Worm (Caenorhabditis elegans) whole organism, L4/young adult: Measurements from ENCODE around the gene F52H2.15.

ENCODE experiments used
- W03F9.2 ChIP-seq: fragments of 150-350 bp; optimal IDR thresholded peaks from 2 replicates; lab custom pipeline; 2014; ENCODE audit warnings: missing biosample characterization, missing genetic modification characterization
- dao-5 ChIP-seq: sonication (generic microtip); optimal IDR thresholded peaks from 2 replicates; lab custom pipeline; 2016; ENCODE audit warnings: missing genotype, missing genetic modification characterization, moderate library complexity, missing compliant biosample characterization
- him-1 ChIP-seq: sonication (generic microtip); optimal IDR thresholded peaks from 2 replicates; lab custom pipeline; 2016; ENCODE audit warnings: missing genotype, missing genetic modification reagents, missing genetic modification characterization, missing compliant biosample characterization

Gene F52H2.15

DNA sequence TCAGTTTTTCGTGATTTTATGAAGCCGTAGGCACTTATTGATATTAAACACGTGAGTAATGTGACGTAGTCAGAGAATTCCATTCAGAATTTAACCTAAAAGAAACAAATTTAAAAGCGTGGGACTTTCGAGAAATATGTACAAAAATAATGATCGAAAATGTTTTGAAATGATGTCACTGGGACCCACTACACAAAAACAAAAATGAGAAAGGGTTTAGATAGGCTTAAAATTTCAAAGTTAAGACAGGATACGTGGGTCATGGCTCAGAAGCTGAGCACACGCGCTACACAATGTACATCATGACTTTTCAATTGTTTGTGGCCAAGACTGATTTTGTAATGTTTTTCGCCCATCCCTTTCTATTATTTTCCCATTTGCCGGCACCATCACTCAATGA lies 16.3 kb upstream of the F52H2.15 start, which contains the start of gene smvt-1:
smvt-1 (minus strand) TSS at position 101 of the 400 bp plus-strand sequence.
- TF ChIP-seq W03F9.2 (no peak), dao-5 (tag; lab: Kevin White, UChicago) (no peak), him-1 (no peak)

ce11 chrX:2549322-2549721 lies 15.8 kb upstream of the F52H2.15 start:
- peak; percentile 52 for TF ChIP-seq dao-5 (tag; lab: Kevin White, UChicago)
- peak; percentile 7 for TF ChIP-seq W03F9.2
- TF ChIP-seq him-1: peak; percentile 69

- TF ChIP-seq W03F9.2 (no peak), him-1 (no peak), dao-5 (tag; lab: Kevin White, UChicago) (no peak)
Measured at ce11 chrX:2550665-2551064, 14.5 kb upstream of the F52H2.15 start.

DNA sequence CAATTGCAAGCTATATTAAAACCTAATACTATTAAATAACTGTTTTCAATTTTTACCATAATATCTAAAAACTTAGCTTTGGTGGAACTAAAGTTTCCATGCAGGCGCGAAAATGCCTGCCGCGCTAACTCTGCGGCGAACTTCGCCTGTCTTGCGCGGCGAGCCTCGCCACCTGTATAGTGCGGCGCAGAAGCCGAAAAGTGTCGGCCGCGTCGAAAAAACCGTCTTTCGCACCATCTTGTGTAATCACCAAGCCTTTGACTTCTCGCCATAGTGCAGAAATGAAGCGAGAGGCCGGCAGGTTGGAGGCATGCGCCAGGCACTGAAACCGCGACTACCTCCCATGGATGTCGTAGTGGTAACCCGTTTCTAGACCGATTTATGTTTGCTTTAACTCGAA lies 13.7 kb upstream of the F52H2.15 start:
- TF ChIP-seq dao-5 (tag; lab: Kevin White, UChicago) (no peak), W03F9.2 (no peak), him-1 (no peak)

ce11 chrX:2552210-2552674 lies 12.9 kb upstream of the F52H2.15 start, which contains the start of gene aat-3:
Gene aat-3, plus strand, starts transcription at chrX:2552260.
- TF ChIP-seq W03F9.2 (no peak), him-1 (no peak), dao-5 (tag; lab: Kevin White, UChicago) (no peak)

DNA sequence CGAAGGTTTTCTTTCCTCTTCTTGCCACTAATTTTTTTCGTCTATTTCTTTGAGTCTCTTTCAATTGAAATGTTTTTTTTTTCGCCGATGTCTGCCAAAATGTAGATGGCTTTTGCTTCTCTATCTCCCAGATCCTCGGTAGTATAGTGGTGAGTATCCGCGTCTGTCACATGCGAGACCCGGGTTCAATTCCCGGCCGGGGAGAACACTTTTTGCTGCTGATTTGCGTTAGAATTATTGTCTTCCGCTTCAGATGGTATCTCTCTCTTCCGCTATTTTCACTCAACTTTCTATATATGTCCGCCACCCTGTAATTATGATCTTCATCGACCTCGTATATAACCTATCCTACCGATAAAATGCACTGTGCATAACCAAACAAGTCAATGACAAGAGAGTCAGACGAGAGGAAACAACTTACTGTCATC lies 11.7 kb upstream of the F52H2.15 start:
- TF ChIP-seq dao-5 (tag; lab: Kevin White, UChicago) (peak; percentile 80), W03F9.2 (peak; percentile 62), him-1 (peak; percentile 88)

ce11 chrX:2559399-2559798 lies 5.8 kb upstream of the F52H2.15 start:
- TF ChIP-seq him-1 (peak; percentile 7), W03F9.2 (no peak)

ce11 chrX:2559979-2560378 lies 5.2 kb upstream of the F52H2.15 start, which contains the start of gene F52H2.5:
Gene F52H2.5, minus strand, starts transcription at chrX:2560079.
- TF ChIP-seq dao-5 (tag; lab: Kevin White, UChicago) (no peak), W03F9.2 (no peak), him-1 (no peak)

DNA sequence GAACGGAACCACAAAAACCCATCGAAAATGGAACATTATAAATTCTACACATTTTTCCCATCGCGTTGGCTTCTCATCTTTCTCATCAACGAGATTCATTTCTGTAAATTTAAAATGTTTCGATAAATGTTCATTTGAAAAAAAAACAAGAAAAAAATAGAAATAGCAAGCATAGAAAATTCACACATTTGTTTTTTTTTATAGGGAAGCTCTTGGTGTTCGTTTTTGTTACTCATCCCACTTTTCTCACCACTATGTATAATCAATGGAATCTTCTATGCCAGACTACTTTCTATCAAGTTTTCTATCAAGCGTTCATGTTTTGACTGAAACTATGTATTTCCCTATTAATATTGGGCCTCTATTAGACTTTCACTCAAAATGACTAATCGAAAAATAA lies 1.1 kb upstream of the F52H2.15 start, which contains the start of gene dhcr-24:
dhcr-24 (minus strand) TSS at position 101 of the 400 bp plus-strand sequence.
- TF ChIP-seq dao-5 (tag; lab: Kevin White, UChicago) (no peak), W03F9.2 (no peak), him-1 (no peak)

- no peak for TF ChIP-seq W03F9.2
- TF ChIP-seq him-1: no peak
- TF ChIP-seq dao-5 (tag; lab: Kevin White, UChicago): no peak
Measured at ce11 chrX:2567761-2568160, 2.6 kb downstream of the F52H2.15 start.

DNA sequence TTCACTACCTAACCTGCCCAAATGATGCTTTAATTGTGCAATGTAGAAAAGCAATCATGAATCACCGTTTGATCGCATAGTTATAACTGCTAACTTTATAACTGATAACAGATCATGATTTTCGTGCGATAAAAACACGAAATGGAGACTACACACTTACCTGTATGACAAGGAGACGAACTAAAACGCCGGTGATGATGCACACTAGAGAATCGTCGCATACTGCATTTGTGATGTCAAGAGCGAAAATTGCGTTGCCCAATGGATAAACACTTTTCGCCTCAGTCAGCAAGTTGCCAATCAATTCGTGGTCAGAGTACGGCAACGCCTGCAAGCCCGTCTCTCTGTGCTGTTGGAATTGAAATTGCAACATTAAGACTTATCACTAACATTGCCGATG lies 3.9 kb downstream of the F52H2.15 start:
- TF ChIP-seq him-1: no peak
- no peak for TF ChIP-seq W03F9.2
- no peak for TF ChIP-seq dao-5 (tag; lab: Kevin White, UChicago)

ce11 chrX:2572646-2573149 lies 7.5 kb downstream of the F52H2.15 start, which contains the start of the genes ccd-5 and F52H2.1:
Gene ccd-5, minus strand, starts transcription at chrX:2572653.
Gene F52H2.1, plus strand, starts transcription at chrX:2573099.
- TF ChIP-seq W03F9.2: no peak
- TF ChIP-seq him-1: no peak
- TF ChIP-seq dao-5 (tag; lab: Kevin White, UChicago): no peak

DNA sequence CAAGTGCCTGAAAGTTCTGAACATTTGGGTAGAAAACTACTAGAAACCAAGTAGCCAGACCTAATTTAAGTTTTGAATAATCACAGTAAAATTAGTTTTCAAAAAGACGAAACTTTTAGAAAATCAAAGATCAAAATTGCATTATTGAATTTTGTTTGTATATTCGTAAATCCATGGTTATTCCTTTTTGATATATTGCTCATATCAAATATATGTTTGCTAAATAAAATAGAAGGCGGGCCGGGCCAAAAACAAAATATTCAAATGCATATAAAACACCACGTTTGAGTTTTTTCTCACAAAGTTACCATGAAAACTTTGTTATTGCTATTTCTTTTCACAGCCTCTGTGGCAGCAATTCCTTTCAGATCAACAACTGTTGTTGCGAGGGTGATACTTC lies 12.3 kb downstream of the F52H2.15 start, which contains the start of gene ttr-42:
ttr-42 (plus strand) TSS at position 301 of the 400 bp plus-strand sequence.
- no peak for TF ChIP-seq W03F9.2
- TF ChIP-seq him-1: no peak
- TF ChIP-seq dao-5 (tag; lab: Kevin White, UChicago): no peak

DNA sequence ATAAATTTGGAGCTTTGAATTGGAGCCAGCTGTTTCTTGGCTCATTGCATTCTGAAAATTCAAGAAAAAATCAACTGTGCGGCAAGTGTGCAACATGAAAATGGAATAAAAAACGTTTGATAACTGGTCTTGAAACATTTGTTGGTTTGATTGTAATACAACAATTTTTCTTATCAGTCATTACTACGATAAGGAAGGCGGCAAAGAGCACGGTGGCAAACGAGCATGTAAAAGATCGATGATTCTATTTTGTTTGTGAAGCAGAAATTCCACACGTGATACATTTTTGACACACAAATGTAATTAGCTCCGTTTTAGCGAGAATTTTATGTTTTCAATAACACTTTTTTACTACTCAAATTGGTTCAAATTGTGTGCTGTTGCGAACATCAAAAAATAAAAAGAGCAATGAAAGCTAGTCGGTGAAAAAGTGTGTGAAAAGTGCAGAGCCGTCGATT lies 15.4 kb downstream of the F52H2.15 start, which contains the start of gene H01M10.1:
H01M10.1 (minus strand) TSS at position 51 of the 458 bp plus-strand sequence.
- TF ChIP-seq W03F9.2 (no peak), dao-5 (tag; lab: Kevin White, UChicago) (no peak), him-1 (no peak)

ce11 chrX:2581828-2582589 lies 16.9 kb downstream of the F52H2.15 start:
- TF ChIP-seq dao-5 (tag; lab: Kevin White, UChicago) (no peak), him-1 (no peak), W03F9.2 (no peak)
